Fruit fly (Drosophila melanogaster) whole organism, pupa: ENCODE results near the gene CG46301.

Experiments
- CG10348 ChIP-seq: fragments of 200-800 bp; sonication (Bioruptor generic); IDR thresholded peaks from 2 replicates; pipeline ENCODE4 v1.3.6; 2022; ENCODE audit warnings: missing biosample characterization, missing genetic modification characterization
- CG12605 ChIP-seq: fragments of 200-800 bp; sonication (Bioruptor generic); IDR thresholded peaks from 2 replicates; pipeline ENCODE4 v1.3.6; 2022; ENCODE audit warnings: missing biosample characterization, missing genetic modification characterization
- CG13204 ChIP-seq: fragments of 200-800 bp; sonication (Bioruptor generic); optimal IDR thresholded peaks from 2 replicates; lab custom pipeline; 2018; ENCODE audit warnings: missing biosample characterization, mild to moderate bottlenecking, missing genetic modification characterization, moderate library complexity
- CG14655 ChIP-seq: fragments of 200-800 bp; sonication (Bioruptor generic); optimal IDR thresholded peaks from 3 replicates; lab custom pipeline; 2017; ENCODE audit warnings: mild to moderate bottlenecking, missing biosample characterization, missing genetic modification reagents, missing genetic modification characterization
- CG15710 ChIP-seq: fragments of 200-800 bp; sonication (Bioruptor generic); optimal IDR thresholded peaks from 2 replicates; lab custom pipeline; 2018; ENCODE audit warnings: missing biosample characterization, mild to moderate bottlenecking, missing genetic modification characterization, moderate library complexity
- CG17806 ChIP-seq: fragments of 200-800 bp; sonication (Bioruptor generic); optimal IDR thresholded peaks from 2 replicates; lab custom pipeline; 2018; ENCODE audit warnings: missing biosample characterization, mild to moderate bottlenecking, missing genetic modification characterization, moderate library complexity
- CG32121 ChIP-seq: fragments of 200-800 bp; sonication (Bioruptor generic); IDR thresholded peaks from 2 replicates; pipeline ENCODE4 v1.3.6; 2022; ENCODE audit warnings: missing biosample characterization, missing genetic modification characterization
- CG34367 ChIP-seq: fragments of 200-800 bp; sonication (Bioruptor generic); optimal IDR thresholded peaks from 2 replicates; lab custom pipeline; 2018; ENCODE audit warnings: missing biosample characterization, mild to moderate bottlenecking, missing genetic modification characterization
- CG4496 ChIP-seq: fragments of 200-800 bp; sonication (Bioruptor generic); IDR thresholded peaks from 3 replicates; pipeline ENCODE4 v1.3.6; 2022; ENCODE audit warnings: missing biosample characterization, missing genetic modification characterization
- CG8159 ChIP-seq: fragments of 200-800 bp; sonication (Bioruptor generic); optimal IDR thresholded peaks from 3 replicates; lab custom pipeline; 2018; ENCODE audit warnings: missing biosample characterization, mild to moderate bottlenecking, missing genetic modification characterization, moderate library complexity
- CG8301 ChIP-seq: fragments of 200-800 bp; sonication (Bioruptor generic); optimal IDR thresholded peaks from 2 replicates; lab custom pipeline; 2018; ENCODE audit warnings: missing biosample characterization, mild to moderate bottlenecking, missing genetic modification characterization
- CG9948 ChIP-seq: fragments of 200-800 bp; sonication (Bioruptor generic); optimal IDR thresholded peaks from 2 replicates; lab custom pipeline; 2018; ENCODE audit warnings: missing biosample characterization, mild to moderate bottlenecking, missing genetic modification characterization, moderate library complexity
- D1 ChIP-seq: fragments of 200-800 bp; sonication (Bioruptor generic); optimal IDR thresholded peaks from 2 replicates; lab custom pipeline; 2018; ENCODE audit warnings: missing biosample characterization, mild to moderate bottlenecking, missing genetic modification characterization, moderate library complexity
- EcR ChIP-seq: fragments of 200-800 bp; sonication (Bioruptor generic); optimal IDR thresholded peaks from 3 replicates; lab custom pipeline; 2019; ENCODE audit warnings: missing biosample characterization, missing genetic modification characterization, mild to moderate bottlenecking, moderate library complexity, missing genetic modification reagents
- Ets98B ChIP-seq: fragments of 200-800 bp; sonication (Bioruptor generic); IDR thresholded peaks from 2 replicates; pipeline ENCODE4 v1.3.6; 2022; ENCODE audit warnings: missing biosample characterization, missing genetic modification characterization
- Pif1B ChIP-seq: fragments of 200-800 bp; sonication (Bioruptor generic); optimal IDR thresholded peaks from 3 replicates; lab custom pipeline; 2016; ENCODE audit warnings: missing biosample characterization, missing genetic modification characterization
- Snoo ChIP-seq: fragments of 200-800 bp; sonication (Bioruptor generic); optimal IDR thresholded peaks from 3 replicates; lab custom pipeline; 2017; ENCODE audit warnings: missing biosample characterization, mild to moderate bottlenecking, missing genetic modification characterization, inconsistent platforms
- fd96Ca ChIP-seq: fragments of 200-800 bp; sonication (Bioruptor generic); IDR thresholded peaks from 3 replicates; pipeline ENCODE4 v1.3.6; 2022; ENCODE audit warnings: missing biosample characterization, missing genetic modification characterization
- gl ChIP-seq: fragments of 200-800 bp; sonication (Bioruptor generic); optimal IDR thresholded peaks from 2 replicates; lab custom pipeline; 2018; ENCODE audit warnings: missing biosample characterization, mild to moderate bottlenecking, missing genetic modification characterization

Gene CG46301

dm6 chr2L:14122742-14123334 lies 18.9 kb downstream of the CG46301 start:
- TF ChIP-seq CG12605 (GFP tag; lab: Robert Waterston, UW) (no peak), gl (tag; lab: Kevin White, UChicago) (no peak), CG32121 (GFP tag; lab: Robert Waterston, UW) (no peak), fd96Ca (GFP tag; lab: Robert Waterston, UW) (no peak), CG8159 (peak; percentile 33)

dm6 chr2L:14123605-14124004 lies 19.7 kb downstream of the CG46301 start:
- no peak for TF ChIP-seq CG17806 (tag; lab: Kevin White, UChicago)
- TF ChIP-seq CG8159: peak; percentile 27
- TF ChIP-seq, all 21 proteins: peak for 1

- TF ChIP-seq CG13204 (GFP tag; lab: Kevin White, UChicago): no peak
- TF ChIP-seq Ets98B (GFP tag; lab: Robert Waterston, UW): no peak
- TF ChIP-seq CG8301 (tag; lab: Kevin White, UChicago): no peak
- no peak for TF ChIP-seq gl (tag; lab: Kevin White, UChicago)
- TF ChIP-seq CG32121 (GFP tag; lab: Robert Waterston, UW): no peak
- TF ChIP-seq CG14655 (GFP tag; lab: Kevin White, UChicago): no peak
- no peak for TF ChIP-seq CG12605 (GFP tag; lab: Robert Waterston, UW)
- no peak for TF ChIP-seq D1
- TF ChIP-seq CG34367: no peak
These were observed 21.7 kb downstream of the CG46301 start for dm6 chr2L:14125630-14126029.

- TF ChIP-seq CG13204 (GFP tag; lab: Kevin White, UChicago) (peak; percentile 54), CG8301 (tag; lab: Kevin White, UChicago) (no peak), CG4496 (GFP tag; lab: Robert Waterston, UW) (0 out of 3 replicates have a peak, but pooled peaks have one; percentile 16), CG32121 (GFP tag; lab: Robert Waterston, UW) (no peak), CG34367 (no peak), EcR (GFP tag; lab: Kevin White, UChicago) (peak; percentile 78), CG12605 (GFP tag; lab: Robert Waterston, UW) (no peak), CG8159 (peak; percentile 6), gl (tag; lab: Kevin White, UChicago) (no peak), fd96Ca (GFP tag; lab: Robert Waterston, UW) (0 out of 3 replicates have a peak, but pooled peaks have one; percentile 21), CG14655 (GFP tag; lab: Kevin White, UChicago) (no peak), Snoo (no peak)
These were observed 30.0 kb downstream of the CG46301 start for dm6 chr2L:14133562-14134539.

dm6 chr2L:14136197-14136596 lies 32.3 kb downstream of the CG46301 start:
- TF ChIP-seq Ets98B (GFP tag; lab: Robert Waterston, UW) (no peak), D1 (no peak), CG17806 (tag; lab: Kevin White, UChicago) (no peak), CG34367 (no peak), CG8159 (no peak), CG12605 (GFP tag; lab: Robert Waterston, UW) (no peak), CG8301 (tag; lab: Kevin White, UChicago) (no peak), CG10348 (GFP tag; lab: Robert Waterston, UW) (no peak)

- TF ChIP-seq CG4496 (GFP tag; lab: Robert Waterston, UW) (peak; percentile 27; the same call in 1 of the 3 replicates), CG10348 (GFP tag; lab: Robert Waterston, UW) (no peak), Pif1B (GFP tag; lab: Kevin White, UChicago) (no peak), Ets98B (GFP tag; lab: Robert Waterston, UW) (no peak), CG34367 (peak; percentile 33), CG13204 (GFP tag; lab: Kevin White, UChicago) (no peak), CG8301 (tag; lab: Kevin White, UChicago) (peak; percentile 37), CG9948 (tag; lab: Kevin White, UChicago) (peak; percentile 25), CG15710 (tag; lab: Kevin White, UChicago) (peak; percentile 50), CG12605 (GFP tag; lab: Robert Waterston, UW) (0 out of 2 replicates have a peak, but pooled peaks have one; percentile 21), CG32121 (GFP tag; lab: Robert Waterston, UW) (no peak), CG8159 (peak; percentile 30), D1 (no peak), CG17806 (tag; lab: Kevin White, UChicago) (peak; percentile 14), Snoo (no peak), CG14655 (GFP tag; lab: Kevin White, UChicago) (peak; percentile 36), fd96Ca (GFP tag; lab: Robert Waterston, UW) (no peak), EcR (GFP tag; lab: Kevin White, UChicago) (no peak)
- TF ChIP-seq, all 21 proteins: peak for 9
These were observed 37.3 kb downstream of the CG46301 start for dm6 chr2L:14141238-14141637.
